Fruit fly (Drosophila melanogaster) whole organism, embryonic: ENCODE data around the gene Nrd1.

Experiments used
- Awh ChIP-seq: fragments of 200-800 bp; sonication (Bioruptor generic); IDR thresholded peaks from 2 replicates; pipeline ENCODE4, ENCODE4 v1.3.6; 2022; ENCODE audit warnings: missing biosample characterization, missing genetic modification characterization
- CG10209 ChIP-seq: fragments of 200-800 bp; sonication (Bioruptor generic); optimal IDR thresholded peaks from 3 replicates; lab custom pipeline; 2017; ENCODE audit warnings: missing biosample characterization, mild to moderate bottlenecking, missing genetic modification characterization, missing genetic modification reagents
- CG11456 ChIP-seq: fragments of 200-800 bp; sonication (Bioruptor generic); IDR thresholded peaks from 3 replicates; pipeline ENCODE4 v1.3.6; 2022; ENCODE audit warnings: missing biosample characterization, missing genetic modification characterization
- CG12104 ChIP-seq: fragments of 200-800 bp; sonication (Bioruptor generic); optimal IDR thresholded peaks from 3 replicates; lab custom pipeline; 2016; ENCODE audit warnings: missing biosample characterization, missing genetic modification characterization
- CG1233 ChIP-seq: fragments of 200-800 bp; sonication (Bioruptor generic); optimal IDR thresholded peaks from 4 replicates; lab custom pipeline; 2018; ENCODE audit warnings: missing biosample characterization, mild to moderate bottlenecking, missing genetic modification characterization
- CG12391 ChIP-seq: fragments of 200-800 bp; sonication (Bioruptor generic); optimal IDR thresholded peaks from 3 replicates; lab custom pipeline; 2018; ENCODE audit warnings: missing biosample characterization, mild to moderate bottlenecking, missing genetic modification characterization, moderate library complexity
- CG12659 ChIP-seq: fragments of 200-800 bp; sonication (Bioruptor generic); optimal IDR thresholded peaks from 3 replicates; lab custom pipeline; 2017; ENCODE audit warnings: mild to moderate bottlenecking, missing biosample characterization, missing genetic modification reagents, missing genetic modification characterization
- CG12744 ChIP-seq: fragments of 200-800 bp; sonication (Bioruptor generic); optimal IDR thresholded peaks from 2 replicates; lab custom pipeline; 2016; ENCODE audit warnings: missing biosample characterization, missing genetic modification characterization
- CG13287 ChIP-seq: fragments of 200-800 bp; sonication (Bioruptor generic); IDR thresholded peaks from 2 replicates; pipeline ENCODE4 v1.3.6; 2022; ENCODE audit warnings: missing biosample characterization, missing genetic modification characterization; ENCODE audit not compliant: partially characterized antibody
- CG13296 ChIP-seq: fragments of 200-800 bp; sonication (Bioruptor generic); optimal IDR thresholded peaks from 3 replicates; lab custom pipeline; 2018; ENCODE audit warnings: missing biosample characterization, mild to moderate bottlenecking, missing genetic modification characterization
- CG14050 ChIP-seq: fragments of 200-800 bp; sonication (Bioruptor generic); IDR thresholded peaks from 3 replicates; pipeline ENCODE4 v1.3.6; 2022; ENCODE audit warnings: missing biosample characterization, missing genetic modification characterization
- CG14965 ChIP-seq: fragments of 200-800 bp; sonication (Bioruptor generic); optimal IDR thresholded peaks from 2 replicates; lab custom pipeline; 2016; ENCODE audit warnings: missing biosample characterization, missing genetic modification characterization, borderline replicate concordance
- CG15696 ChIP-seq: fragments of 200-800 bp; sonication (Bioruptor generic); optimal IDR thresholded peaks from 2 replicates; lab custom pipeline; 2019; ENCODE audit warnings: missing biosample characterization, mild to moderate bottlenecking, missing genetic modification characterization, moderate library complexity
- CG17186 ChIP-seq: fragments of 200-800 bp; sonication (Bioruptor generic); optimal IDR thresholded peaks from 3 replicates; lab custom pipeline; 2017; ENCODE audit warnings: missing biosample characterization, missing genetic modification reagents, missing genetic modification characterization
- CG17328 ChIP-seq: fragments of 200-800 bp; sonication (Bioruptor generic); IDR thresholded peaks from 2 replicates; pipeline ENCODE4 v1.3.6; 2022; ENCODE audit warnings: missing biosample characterization, missing genetic modification characterization
- CG1792 ChIP-seq: fragments of 200-800 bp; sonication (Bioruptor generic); optimal IDR thresholded peaks from 2 replicates; lab custom pipeline; 2016; ENCODE audit warnings: missing biosample characterization, missing genetic modification characterization
- CG18599 ChIP-seq: fragments of 200-800 bp; sonication (Bioruptor generic); optimal IDR thresholded peaks from 3 replicates; lab custom pipeline; 2017; ENCODE audit warnings: missing biosample characterization, missing genetic modification characterization, mild to moderate bottlenecking, moderate library complexity, missing genetic modification reagents
- CG18764 ChIP-seq: fragments of 200-800 bp; sonication (Bioruptor generic); optimal IDR thresholded peaks from 3 replicates; lab custom pipeline; 2016; ENCODE audit warnings: missing biosample characterization, missing genetic modification characterization
- CG2116 ChIP-seq: fragments of 200-800 bp; sonication (Bioruptor generic); optimal IDR thresholded peaks from 3 replicates; lab custom pipeline; 2018; ENCODE audit warnings: missing biosample characterization, mild to moderate bottlenecking, missing genetic modification characterization
- CG2889 ChIP-seq: fragments of 200-800 bp; sonication (Bioruptor generic); IDR thresholded peaks from 3 replicates; pipeline ENCODE4 v1.3.6; 2022; ENCODE audit warnings: missing biosample characterization, missing genetic modification characterization
- CG31224 ChIP-seq: fragments of 200-800 bp; sonication (Bioruptor generic); IDR thresholded peaks from 2 replicates; pipeline ENCODE4 v1.3.6; 2022; ENCODE audit warnings: missing biosample characterization, missing genetic modification characterization
- CG3847 ChIP-seq: fragments of 200-800 bp; sonication (Bioruptor generic); IDR thresholded peaks from 2 replicates; pipeline ENCODE4 v1.3.6; 2022; ENCODE audit warnings: missing biosample characterization, missing genetic modification characterization
- CG4404 ChIP-seq: fragments of 200-800 bp; sonication (Bioruptor generic); IDR thresholded peaks from 2 replicates; pipeline ENCODE4 v1.3.6; 2022; ENCODE audit warnings: missing biosample characterization, missing genetic modification characterization
- CG4424 ChIP-seq: fragments of 200-800 bp; sonication (Bioruptor generic); optimal IDR thresholded peaks from 3 replicates; lab custom pipeline; 2016; ENCODE audit warnings: missing biosample characterization, missing genetic modification characterization
- CG6813 ChIP-seq: fragments of 200-800 bp; sonication (Bioruptor generic); optimal IDR thresholded peaks from 2 replicates; lab custom pipeline; 2017; ENCODE audit warnings: missing biosample characterization, missing genetic modification characterization, mild to moderate bottlenecking, moderate library complexity, missing genetic modification reagents
- CG8359 ChIP-seq: fragments of 200-800 bp; sonication (Bioruptor generic); optimal IDR thresholded peaks from 2 replicates; lab custom pipeline; 2017; ENCODE audit warnings: missing biosample characterization, mild to moderate bottlenecking, missing genetic modification characterization, borderline replicate concordance
- CkIIα-i1 ChIP-seq: fragments of 200-800 bp; sonication (Bioruptor generic); IDR thresholded peaks from 2 replicates; pipeline ENCODE4 v1.3.6; 2022; ENCODE audit warnings: missing biosample characterization, missing genetic modification characterization
- Dad ChIP-seq: fragments of 200-800 bp; sonication (Bioruptor generic); optimal IDR thresholded peaks from 3 replicates; lab custom pipeline; 2016; ENCODE audit warnings: missing biosample characterization, missing genetic modification characterization
- Gug ChIP-seq: fragments of 200-800 bp; sonication (Bioruptor generic); IDR thresholded peaks from 4 replicates; pipeline ENCODE4 v1.3.6; 2022; ENCODE audit warnings: missing biosample characterization, missing genetic modification characterization
- HmgD ChIP-seq: fragments of 200-800 bp; sonication (Bioruptor generic); optimal IDR thresholded peaks from 3 replicates; lab custom pipeline; 2016; ENCODE audit warnings: missing biosample characterization, missing genetic modification characterization
- MTF-1 ChIP-seq: fragments of 200-800 bp; sonication (Bioruptor generic); optimal IDR thresholded peaks from 2 replicates; lab custom pipeline; 2018; ENCODE audit warnings: missing biosample characterization, mild to moderate bottlenecking, missing genetic modification characterization, borderline replicate concordance
- Opbp ChIP-seq: fragments of 200-800 bp; sonication (Bioruptor generic); IDR thresholded peaks from 3 replicates; pipeline ENCODE4 v1.3.6; 2022; ENCODE audit warnings: missing biosample characterization, missing genetic modification characterization; ENCODE audit not compliant: partially characterized antibody
- Optix ChIP-seq: fragments of 200-800 bp; sonication (Bioruptor generic); IDR thresholded peaks from 3 replicates; pipeline ENCODE4 v1.3.6; 2022; ENCODE audit warnings: missing biosample characterization, missing genetic modification characterization
- Pdp1 ChIP-seq, 2 experiments: fragments of 200-800 bp; sonication (Bioruptor generic); optimal IDR thresholded peaks; 3 replicates each; lab custom pipeline; 2016; ENCODE audit warnings: missing biosample characterization in 2 of 2, missing genetic modification characterization in 2 of 2, mild to moderate bottlenecking in 1 of 2, moderate library complexity in 1 of 2
- Sox102F ChIP-seq: fragments of 200-800 bp; sonication (Bioruptor generic); optimal IDR thresholded peaks from 2 replicates; lab custom pipeline; 2018; ENCODE audit warnings: missing biosample characterization, mild to moderate bottlenecking, missing genetic modification characterization, moderate library complexity
- Sry-δ ChIP-seq: fragments of 200-800 bp; sonication (Bioruptor generic); optimal IDR thresholded peaks from 2 replicates; lab custom pipeline; 2016; ENCODE audit warnings: missing biosample characterization, missing genetic modification characterization
- Taf1 ChIP-seq: fragments of 200-800 bp; sonication (Bioruptor generic); IDR thresholded peaks from 2 replicates; pipeline ENCODE4 v1.3.6; 2022; ENCODE audit warnings: missing biosample characterization, missing genetic modification characterization
- cato ChIP-seq: fragments of 200-800 bp; sonication (Bioruptor generic); optimal IDR thresholded peaks from 2 replicates; lab custom pipeline; 2016; ENCODE audit warnings: missing biosample characterization, missing genetic modification characterization, borderline replicate concordance
- cg ChIP-seq: fragments of 200-800 bp; sonication (Bioruptor generic); optimal IDR thresholded peaks from 3 replicates; lab custom pipeline; 2019; ENCODE audit warnings: missing biosample characterization, mild to moderate bottlenecking, missing genetic modification characterization, moderate library complexity
- crol ChIP-seq: fragments of 200-800 bp; sonication (Bioruptor generic); IDR thresholded peaks from 2 replicates; pipeline ENCODE4 v1.3.6; 2022; ENCODE audit warnings: missing biosample characterization, missing genetic modification characterization
- dysf ChIP-seq: fragments of 200-800 bp; sonication (Bioruptor generic); IDR thresholded peaks from 3 replicates; pipeline ENCODE4 v1.3.6; 2022; ENCODE audit warnings: missing biosample characterization, missing genetic modification characterization
- exex ChIP-seq: fragments of 200-800 bp; sonication (Bioruptor generic); optimal IDR thresholded peaks from 4 replicates; lab custom pipeline; 2018; ENCODE audit warnings: missing biosample characterization, mild to moderate bottlenecking, missing genetic modification characterization, moderate library complexity
- eyg ChIP-seq: fragments of 200-800 bp; sonication (Bioruptor generic); optimal IDR thresholded peaks from 3 replicates; lab custom pipeline; 2016; ENCODE audit warnings: missing biosample characterization, missing genetic modification characterization
- grau ChIP-seq: fragments of 200-800 bp; optimal IDR thresholded peaks from 3 replicates; lab custom pipeline; 2019; ENCODE audit warnings: missing biosample characterization, mild to moderate bottlenecking, missing genetic modification characterization, moderate library complexity
- her ChIP-seq: fragments of 200-800 bp; sonication (Bioruptor generic); optimal IDR thresholded peaks from 2 replicates; lab custom pipeline; 2016; ENCODE audit warnings: missing biosample characterization, missing genetic modification characterization
- p53 ChIP-seq: fragments of 200-800 bp; sonication (Bioruptor generic); optimal IDR thresholded peaks from 2 replicates; lab custom pipeline; 2016; ENCODE audit warnings: missing biosample characterization, missing genetic modification characterization
- peb ChIP-seq: fragments of 200-800 bp; sonication (Bioruptor generic); IDR thresholded peaks from 2 replicates; pipeline ENCODE4 v1.3.6; 2022; ENCODE audit warnings: missing biosample characterization, missing genetic modification characterization
- row ChIP-seq: fragments of 200-800 bp; sonication (Bioruptor generic); IDR thresholded peaks from 3 replicates; pipeline ENCODE4 v1.3.6; 2022; ENCODE audit warnings: missing biosample characterization, missing genetic modification characterization
- run ChIP-seq: fragments of 200-800 bp; sonication (Bioruptor generic); optimal IDR thresholded peaks from 3 replicates; lab custom pipeline; 2018; ENCODE audit warnings: missing biosample characterization, mild to moderate bottlenecking, missing genetic modification characterization
- wdn ChIP-seq: fragments of 200-800 bp; sonication (Bioruptor generic); IDR thresholded peaks from 2 replicates; pipeline ENCODE4 v1.3.6; 2022; ENCODE audit warnings: missing biosample characterization, missing genetic modification characterization
- zen2 ChIP-seq: fragments of 200-800 bp; sonication (Bioruptor generic); IDR thresholded peaks from 3 replicates; pipeline ENCODE4 v1.3.6; 2022; ENCODE audit warnings: missing biosample characterization, missing genetic modification characterization; ENCODE audit not compliant: partially characterized antibody

Nrd1 gene

dm6 chrX:11821946-11822345 is 46.7 kb downstream of the Nrd1 start:
- TF ChIP-seq zen2 (GFP tag; lab: Robert Waterston, UW) = no peak
- TF ChIP-seq her (GFP tag; lab: Kevin White, UChicago) = no peak
- peak; percentile 20 for TF ChIP-seq CG12391 (tag; lab: Kevin White, UChicago)
- TF ChIP-seq CG18599 = peak; percentile 14
- TF ChIP-seq Taf1 (GFP tag; lab: Robert Waterston, UW) = no peak
- TF ChIP-seq CkIIα-i1 (GFP tag; lab: Robert Waterston, UW) = no peak
- no peak for TF ChIP-seq CG14050 (GFP tag; lab: Robert Waterston, UW)
- TF ChIP-seq CG1792 (GFP tag; lab: Kevin White, UChicago) = no peak
- no peak for TF ChIP-seq MTF-1
- no peak for TF ChIP-seq HmgD (GFP tag; lab: Kevin White, UChicago)
- no peak for TF ChIP-seq CG2889 (GFP tag; lab: Robert Waterston, UW)
- TF ChIP-seq dysf (GFP tag; lab: Robert Waterston, UW) = 0 out of 3 replicates have a peak, but pooled peaks have one; percentile 23
- no peak for TF ChIP-seq CG12659 (GFP tag; lab: Kevin White, UChicago)
- TF ChIP-seq CG12104 (GFP tag; lab: Kevin White, UChicago) = no peak
- 0 out of 2 replicates have a peak, but pooled peaks have one; percentile 13 for TF ChIP-seq Awh (GFP tag; lab: Robert Waterston, UW)
- no peak for TF ChIP-seq cg (GFP tag; lab: Kevin White, UChicago)
- TF ChIP-seq crol (GFP tag; lab: Robert Waterston, UW) = peak; percentile 64
- TF ChIP-seq CG3847 (GFP tag; lab: Robert Waterston, UW) = no peak
- no peak for TF ChIP-seq Sry-δ (GFP tag; lab: Kevin White, UChicago)
- TF ChIP-seq CG8359 (GFP tag; lab: Kevin White, UChicago) = no peak
- no peak for TF ChIP-seq CG15696 (tag; lab: Kevin White, UChicago)
- no peak for TF ChIP-seq cato
- TF ChIP-seq CG6813 = no peak
- peak; percentile 41; the same call in 2 of the 3 replicates for TF ChIP-seq row (GFP tag; lab: Robert Waterston, UW)
- no peak for TF ChIP-seq peb (GFP tag; lab: Robert Waterston, UW)
- TF ChIP-seq Optix = no peak
- TF ChIP-seq CG17328 (GFP tag; lab: Robert Waterston, UW) = no peak
- no peak for TF ChIP-seq eyg (GFP tag; lab: Kevin White, UChicago)
- TF ChIP-seq CG17186 (GFP tag; lab: Kevin White, UChicago) = no peak
- TF ChIP-seq Gug (GFP tag; lab: Robert Waterston, UW) = no peak
- peak; percentile 13 for TF ChIP-seq CG13296 (GFP tag; lab: Kevin White, UChicago)
- no peak for TF ChIP-seq Dad (GFP tag; lab: Kevin White, UChicago)
- TF ChIP-seq CG14965 (GFP tag; lab: Kevin White, UChicago) = no peak
- no peak for TF ChIP-seq p53 (GFP tag; lab: Kevin White, UChicago)
- TF ChIP-seq grau (tag; lab: Kevin White, UChicago) = peak; percentile 28
- 0 out of 3 replicates have a peak, but pooled peaks have one; percentile 38 for TF ChIP-seq CG11456 (GFP tag; lab: Robert Waterston, UW)
- TF ChIP-seq CG4404 (GFP tag; lab: Robert Waterston, UW) = no peak
- peak; percentile 7 for TF ChIP-seq CG10209 (GFP tag; lab: Kevin White, UChicago)
- no peak for TF ChIP-seq CG31224 (GFP tag; lab: Robert Waterston, UW)
- TF ChIP-seq CG13287 (GFP tag; lab: Robert Waterston, UW) = 0 out of 2 replicates have a peak, but pooled peaks have one; percentile 9
- no peak for TF ChIP-seq run (tag; lab: Kevin White, UChicago)
- no peak for TF ChIP-seq CG12744 (GFP tag; lab: Kevin White, UChicago)
- TF ChIP-seq CG2116 = no peak
- TF ChIP-seq CG4424 = no peak
- TF ChIP-seq CG1233 = no peak
- TF ChIP-seq Pdp1 (GFP tag; optimal IDR thresholded peaks at IDR 0.05; lab: Kevin White, UChicago) = peak in 1 of 2 experiments; percentile 44
- no peak for TF ChIP-seq wdn (GFP tag; lab: Robert Waterston, UW)
- TF ChIP-seq Sox102F (GFP tag; lab: Kevin White, UChicago) = peak; percentile 1
- TF ChIP-seq Opbp = no peak
- TF ChIP-seq exex (tag; lab: Kevin White, UChicago) = no peak
- TF ChIP-seq CG18764 (GFP tag; lab: Kevin White, UChicago) = no peak
